Fruit fly (Drosophila melanogaster) whole organism, wandering third instar larva: Measurements from ENCODE around the gene CG33557.

Experiments
- CG32264 ChIP-seq: fragments of 200-800 bp; sonication (Bioruptor generic); optimal IDR thresholded peaks from 2 replicates; lab custom pipeline; 2016; ENCODE audit warnings: missing biosample characterization, missing genetic modification characterization
- Dfd ChIP-seq: fragments of >200 bp; optimal IDR thresholded peaks from 2 replicates; lab custom pipeline; 2017; ENCODE audit warnings: missing biosample characterization, missing genetic modification characterization
- HLH106 ChIP-seq: fragments of 200-800 bp; optimal IDR thresholded peaks from 3 replicates; lab custom pipeline; 2019; ENCODE audit warnings: missing biosample characterization, mild to moderate bottlenecking, missing genetic modification characterization, moderate library complexity
- Hr83 ChIP-seq: fragments of 200-300 bp; sonication (Bioruptor generic); optimal IDR thresholded peaks from 2 replicates; lab custom pipeline; 2016; ENCODE audit warnings: missing biosample characterization, mild to moderate bottlenecking, missing genetic modification characterization, moderate library complexity; ENCODE audit not compliant: poor library complexity, severe bottlenecking
- Myc ChIP-seq: fragments of >200 bp; optimal IDR thresholded peaks from 2 replicates; lab custom pipeline; 2017
- br ChIP-seq: fragments of 200-800 bp; sonication (Bioruptor generic); optimal IDR thresholded peaks from 2 replicates; lab custom pipeline; 2016; ENCODE audit warnings: missing biosample characterization, missing genetic modification characterization
- foxo ChIP-seq, 2 experiments: fragments of 200-800 bp; sonication (Bioruptor generic); optimal IDR thresholded peaks; 2 replicates in 1 of 2; 3 replicates in 1 of 2; lab custom pipeline; 2016 to 2017; ENCODE audit warnings: missing biosample characterization in 2 of 2, missing genetic modification characterization in 2 of 2
- h ChIP-seq: fragments of 200-800 bp; sonication (Bioruptor generic); optimal IDR thresholded peaks from 3 replicates; lab custom pipeline; 2016; ENCODE audit warnings: missing biosample characterization, mild to moderate bottlenecking, missing genetic modification characterization

dm6 chrX:10057964-10058363 is 49.0 kb downstream of the CG33557 start:
- TF ChIP-seq Myc (lab: Kevin White, UChicago): no peak
- TF ChIP-seq Hr83 (GFP tag; lab: Kevin White, UChicago): no peak
- no peak for TF ChIP-seq foxo (GFP tag; optimal IDR thresholded peaks at IDR 0.05; lab: Kevin White, UChicago)
- TF ChIP-seq CG32264 (GFP tag; lab: Kevin White, UChicago): no peak
- no peak for TF ChIP-seq br (GFP tag; lab: Kevin White, UChicago)
- no peak for TF ChIP-seq h (GFP tag; lab: Kevin White, UChicago)
- no peak for TF ChIP-seq Dfd (GFP tag; lab: Kevin White, UChicago)
- no peak for TF ChIP-seq HLH106 (tag; lab: Kevin White, UChicago)
